Fruit fly (Drosophila melanogaster) whole organism, embryonic: ENCODE measurements around the gene parvin.
A peak's percentile ranks its signal among the peaks of the same experiment; 100 is the strongest.

ENCODE experiments used
- CG11456 ChIP-seq: fragments of 200-800 bp; sonication (Bioruptor generic); IDR thresholded peaks from 3 replicates; pipeline ENCODE4 v1.3.6; 2022; ENCODE audit warnings: missing biosample characterization, missing genetic modification characterization
- CG12236 ChIP-seq: fragments of 200-800 bp; sonication (Bioruptor generic); optimal IDR thresholded peaks from 2 replicates; lab custom pipeline; 2016; ENCODE audit warnings: missing biosample characterization, missing genetic modification characterization
- CG6683 ChIP-seq: fragments of 200-800 bp; sonication (Bioruptor generic); optimal IDR thresholded peaks from 2 replicates; lab custom pipeline; 2017; ENCODE audit warnings: missing biosample characterization, mild to moderate bottlenecking, missing genetic modification characterization, missing genetic modification reagents
- CG6791 ChIP-seq: fragments of 200-800 bp; sonication (Bioruptor generic); IDR thresholded peaks from 3 replicates; pipeline ENCODE4 v1.3.6; 2022; ENCODE audit warnings: missing biosample characterization, missing genetic modification characterization; ENCODE audit not compliant: partially characterized antibody
- Hr39 ChIP-seq: fragments of >200 bp; optimal IDR thresholded peaks from 2 replicates; lab custom pipeline; 2017
- NFAT ChIP-seq: fragments of 200-800 bp; sonication (Bioruptor generic); IDR thresholded peaks from 2 replicates; pipeline ENCODE4 v1.3.6; 2022; ENCODE audit warnings: missing biosample characterization, missing genetic modification characterization
- hbn ChIP-seq: fragments of 200-800 bp; sonication (Bioruptor generic); IDR thresholded peaks from 2 replicates; pipeline ENCODE4 v1.3.6; 2022; ENCODE audit warnings: missing biosample characterization, missing genetic modification characterization; ENCODE audit not compliant: partially characterized antibody
- knrl ChIP-seq: fragments of 200-800 bp; sonication (Bioruptor generic); IDR thresholded peaks from 3 replicates; pipeline ENCODE4 v1.3.6; 2022; ENCODE audit warnings: missing biosample characterization, missing genetic modification characterization; ENCODE audit not compliant: partially characterized antibody
- psq ChIP-seq: fragments of 200-800 bp; sonication (Bioruptor generic); optimal IDR thresholded peaks from 2 replicates; lab custom pipeline; 2017; ENCODE audit warnings: missing biosample characterization, missing genetic modification characterization
- row ChIP-seq: fragments of 200-800 bp; sonication (Bioruptor generic); IDR thresholded peaks from 3 replicates; pipeline ENCODE4 v1.3.6; 2022; ENCODE audit warnings: missing biosample characterization, missing genetic modification characterization
- sd ChIP-seq: fragments of 200-800 bp; sonication (Bioruptor generic); optimal IDR thresholded peaks from 3 replicates; lab custom pipeline; 2018; ENCODE audit warnings: missing biosample characterization, mild to moderate bottlenecking, missing genetic modification characterization, moderate library complexity
- sima ChIP-seq: fragments of 200-800 bp; sonication (Bioruptor generic); optimal IDR thresholded peaks from 2 replicates; lab custom pipeline; 2016; ENCODE audit warnings: missing biosample characterization, missing genetic modification characterization
- vvl ChIP-seq: fragments of 200-800 bp; sonication (Bioruptor generic); IDR thresholded peaks from 2 replicates; pipeline ENCODE4 v1.3.6; 2022; ENCODE audit warnings: missing biosample characterization, missing genetic modification characterization

DNA sequence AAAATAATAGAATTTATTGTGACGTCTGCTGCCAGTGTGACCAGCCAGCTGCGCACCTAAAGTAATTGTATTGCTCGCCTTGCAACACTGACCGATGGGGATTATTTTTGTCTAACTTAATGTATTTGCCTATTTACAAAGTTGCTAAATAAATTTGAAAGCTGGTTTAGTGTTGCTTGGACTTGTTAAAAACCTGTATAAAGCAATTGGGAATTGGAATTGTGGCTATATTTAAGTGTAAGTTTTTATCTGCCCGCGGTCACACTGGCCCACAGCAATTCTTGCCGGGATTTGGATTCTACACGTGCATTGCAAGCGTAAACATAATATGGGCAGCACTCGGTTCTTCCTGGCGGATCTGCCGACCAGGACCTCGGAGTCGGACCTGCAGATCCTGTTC is 41.8 kb upstream of the parvin start, which contains the start of the genes CG14230 and CG14232:
- no peak for TF ChIP-seq Hr39 (lab: Kevin White, UChicago)
- no peak for TF ChIP-seq sd (tag; lab: Kevin White, UChicago)
- no peak for TF ChIP-seq sima (GFP tag; lab: Kevin White, UChicago)
- TF ChIP-seq CG6791 (GFP tag; lab: Robert Waterston, UW): no peak
- TF ChIP-seq CG11456 (GFP tag; lab: Robert Waterston, UW): no peak
- no peak for TF ChIP-seq psq (GFP tag; lab: Kevin White, UChicago)
- TF ChIP-seq NFAT (GFP tag; lab: Robert Waterston, UW): no peak
- no peak for TF ChIP-seq CG12236 (GFP tag; lab: Kevin White, UChicago)
- peak; percentile 30; the same call in 1 of the 2 replicates for TF ChIP-seq hbn (GFP tag; lab: Robert Waterston, UW)
- TF ChIP-seq CG6683 (GFP tag; lab: Kevin White, UChicago): no peak
- TF ChIP-seq vvl: no peak
- 0 out of 3 replicates have a peak, but pooled peaks have one; percentile 21 for TF ChIP-seq row (GFP tag; lab: Robert Waterston, UW)
- TF ChIP-seq knrl (GFP tag; lab: Robert Waterston, UW): 0 out of 3 replicates have a peak, but pooled peaks have one; percentile 39
